Worm (Caenorhabditis elegans): ENCODE measurements around the gene F07H5.7.

- TF ChIP-seq swsn-7 (tag; optimal IDR thresholded peaks at IDR 0.05) (no peak), aha-1 (tag; optimal IDR thresholded peaks at IDR 0.05) (no peak), ceh-63 (GFP tag; optimal IDR thresholded peaks at IDR 0.05) (no peak), ama-1 (optimal IDR thresholded peaks at IDR 0.05) (no peak), egl-27 (tag; optimal IDR thresholded peaks at IDR 0.05) (no peak), fos-1 (tag; optimal IDR thresholded peaks at IDR 0.05) (no peak), hlh-4 (tag; optimal IDR thresholded peaks at IDR 0.05) (no peak), elt-3 (tag; optimal IDR thresholded peaks at IDR 0.05) (peak in 2 of 6 experiments; percentile 57 to 60), efl-1 (optimal IDR thresholded peaks at IDR 0.05) (no peak), efl-1 (GFP tag; optimal IDR thresholded peaks at IDR 0.05 in 1 of 2) (no peak), unc-98 (GFP tag; IDR thresholded peaks at IDR 0.05) (no peak), nhr-28 (tag; optimal IDR thresholded peaks at IDR 0.05) (no peak), alr-1 (tag; optimal IDR thresholded peaks at IDR 0.05; ENCODE audit: borderline replicate concordance) (no peak), snpc-4 (tag; optimal IDR thresholded peaks at IDR 0.05) (no peak)
Measured at ce11 chrII:8765131-8765530, 28.8 kb downstream of the F07H5.7 start.

All from whole organism, L1 larva.